Worm (Caenorhabditis elegans): Measurements from ENCODE around the gene sss-1.

ce11 chrIV:9915128-9915527 lies 21.6 kb upstream of the sss-1 start:
- no peak for TF ChIP-seq madf-6 (GFP tag; IDR thresholded peaks at IDR 0.05)
- TF ChIP-seq dpl-1 (GFP tag; optimal IDR thresholded peaks at IDR 0.05): no peak

Measured in whole organism, young adult.